Worm (Caenorhabditis elegans) whole organism, young adult: Measurements from ENCODE around the gene try-3.

ENCODE experiments used
- ama-1 ChIP-seq, 3 experiments: fragments of 150-350 bp in 1 of 3; sonication (generic microtip) in 2 of 3; optimal IDR thresholded peaks; 2 replicates each; lab custom pipeline; 2014 to 2018; ENCODE audit warnings: missing biosample characterization in 2 of 3, missing genetic modification characterization in 2 of 3, missing genetic modification reagents in 2 of 3
- mes-4 ChIP-seq: sonication (generic microtip); optimal IDR thresholded peaks from 2 replicates; lab custom pipeline; 2016; ENCODE audit warnings: missing genotype, missing genetic modification characterization, missing compliant biosample characterization
- pha-4 ChIP-seq: fragments of 150-350 bp; sonication (generic microtip); optimal IDR thresholded peaks from 2 replicates; lab custom pipeline; 2014; ENCODE audit warnings: missing biosample characterization, missing genetic modification reagents, missing genetic modification characterization
- ztf-22 ChIP-seq: fragments of 200-800 bp; sonication (Bioruptor generic); optimal IDR thresholded peaks from 2 replicates; lab custom pipeline; 2018; ENCODE audit warnings: mild to moderate bottlenecking, missing genetic modification characterization, moderate library complexity, missing compliant biosample characterization

- TF ChIP-seq ztf-22 = no peak
- TF ChIP-seq mes-4 (tag; lab: Kevin White, UChicago) = no peak
- no peak for TF ChIP-seq pha-4 (tag; lab: Kevin White, UChicago)
- no peak for TF ChIP-seq ama-1 (optimal IDR thresholded peaks at IDR 0.05; lab: Kevin White, UChicago)
- no peak for TF ChIP-seq ama-1 (GFP tag; optimal IDR thresholded peaks at IDR 0.05; lab: Kevin White, UChicago)
Measured at ce11 chrIV:6582604-6583003, 25.6 kb downstream of the try-3 start, which contains the start of gene odr-8.
